Worm (Caenorhabditis elegans) whole organism, late embryonic: ENCODE measurements around the gene K07F5.17.

Experiments
- K02D7.2 ChIP-seq: sonication (generic microtip); optimal IDR thresholded peaks from 2 replicates; lab custom pipeline; 2017; ENCODE audit warnings: mild to moderate bottlenecking, missing genetic modification characterization, missing compliant biosample characterization
- K09A11.1 ChIP-seq: sonication (generic microtip); optimal IDR thresholded peaks from 2 replicates; lab custom pipeline; 2017; ENCODE audit warnings: antibody characterized with exemption, mild to moderate bottlenecking, missing genetic modification characterization, missing compliant biosample characterization; ENCODE audit not compliant: insufficient read depth
- ama-1 ChIP-seq: fragments of 150-350 bp; optimal IDR thresholded peaks from 2 replicates; lab custom pipeline; 2014
- ceh-22 ChIP-seq: sonication (generic microtip); optimal IDR thresholded peaks from 2 replicates; lab custom pipeline; 2017; ENCODE audit warnings: missing biosample characterization, missing genetic modification characterization
- ceh-24 ChIP-seq: sonication (generic microtip); optimal IDR thresholded peaks from 2 replicates; lab custom pipeline; 2016; ENCODE audit warnings: mild to moderate bottlenecking, missing genetic modification characterization, missing compliant biosample characterization
- dmd-4 ChIP-seq: sonication (generic microtip); optimal IDR thresholded peaks from 2 replicates; lab custom pipeline; 2016; ENCODE audit warnings: borderline replicate concordance, missing genetic modification characterization, missing compliant biosample characterization
- hlh-13 ChIP-seq: fragments of 200-800 bp; sonication (Bioruptor generic); optimal IDR thresholded peaks from 2 replicates; lab custom pipeline; 2018; ENCODE audit warnings: mild to moderate bottlenecking, missing genetic modification characterization, missing compliant biosample characterization
- tbx-2 ChIP-seq: sonication (generic microtip); optimal IDR thresholded peaks from 2 replicates; lab custom pipeline; 2016; ENCODE audit warnings: missing genetic modification characterization, missing compliant biosample characterization

- TF ChIP-seq K02D7.2 (tag; lab: Kevin White, UChicago) (no peak), ceh-22 (tag; lab: Kevin White, UChicago) (no peak), hlh-13 (no peak), K09A11.1 (tag; lab: Kevin White, UChicago) (no peak), ama-1 (no peak), tbx-2 (tag; lab: Kevin White, UChicago) (no peak), dmd-4 (tag; lab: Kevin White, UChicago) (no peak), ceh-24 (tag; lab: Kevin White, UChicago) (no peak)
Measured at ce11 chrIV:9824480-9824879, 17.7 kb upstream of the K07F5.17 start, which contains the start of gene catp-6.
